Worm (Caenorhabditis elegans) whole organism, early embryonic: ENCODE data around the gene nas-11.

Experiments
- F13C5.2 ChIP-seq: sonication (generic microtip); optimal IDR thresholded peaks from 2 replicates; lab custom pipeline; 2017; ENCODE audit warnings: mild to moderate bottlenecking, missing genetic modification characterization, inconsistent platforms, missing compliant biosample characterization
- ama-1 ChIP-seq: fragments of 150-350 bp; optimal IDR thresholded peaks from 2 replicates; lab custom pipeline; 2014
- ceh-13 ChIP-seq: fragments of 200-800 bp; sonication (Bioruptor generic); optimal IDR thresholded peaks from 2 replicates; lab custom pipeline; 2018; ENCODE audit warnings: mild to moderate bottlenecking, missing genetic modification characterization, missing compliant biosample characterization
- ceh-36 ChIP-seq: sonication (generic microtip); optimal IDR thresholded peaks from 2 replicates; lab custom pipeline; 2016; ENCODE audit warnings: missing genetic modification characterization, inconsistent platforms, missing compliant biosample characterization
- hmbx-1 ChIP-seq: sonication (generic microtip); optimal IDR thresholded peaks from 2 replicates; lab custom pipeline; 2016; ENCODE audit warnings: mild to moderate bottlenecking, missing genetic modification characterization, missing compliant biosample characterization
- hnd-1 ChIP-seq: sonication (generic microtip); optimal IDR thresholded peaks from 2 replicates; lab custom pipeline; 2016; ENCODE audit warnings: missing genetic modification characterization, missing compliant biosample characterization
- scrt-1 ChIP-seq: fragments of 200-800 bp; sonication (Bioruptor generic); IDR thresholded peaks from 2 replicates; pipeline ENCODE4 v1.3.6; 2022; ENCODE audit warnings: missing genetic modification characterization, missing compliant biosample characterization
- tbx-11 ChIP-seq: fragments of 200-800 bp; sonication (Bioruptor generic); IDR thresholded peaks from 2 replicates; pipeline ENCODE4 v1.3.6; 2022; ENCODE audit warnings: missing genetic modification characterization, missing compliant biosample characterization
- tbx-37 ChIP-seq: fragments of 200-800 bp; sonication (Bioruptor generic); conservative IDR thresholded peaks from 2 replicates; pipeline ENCODE4 v1.3.6; 2022; ENCODE audit warnings: missing genetic modification reagents, missing genetic modification characterization, missing compliant biosample characterization
- tra-4 ChIP-seq: sonication (generic microtip); optimal IDR thresholded peaks from 2 replicates; lab custom pipeline; 2017; ENCODE audit warnings: missing genetic modification characterization, missing compliant biosample characterization

DNA sequence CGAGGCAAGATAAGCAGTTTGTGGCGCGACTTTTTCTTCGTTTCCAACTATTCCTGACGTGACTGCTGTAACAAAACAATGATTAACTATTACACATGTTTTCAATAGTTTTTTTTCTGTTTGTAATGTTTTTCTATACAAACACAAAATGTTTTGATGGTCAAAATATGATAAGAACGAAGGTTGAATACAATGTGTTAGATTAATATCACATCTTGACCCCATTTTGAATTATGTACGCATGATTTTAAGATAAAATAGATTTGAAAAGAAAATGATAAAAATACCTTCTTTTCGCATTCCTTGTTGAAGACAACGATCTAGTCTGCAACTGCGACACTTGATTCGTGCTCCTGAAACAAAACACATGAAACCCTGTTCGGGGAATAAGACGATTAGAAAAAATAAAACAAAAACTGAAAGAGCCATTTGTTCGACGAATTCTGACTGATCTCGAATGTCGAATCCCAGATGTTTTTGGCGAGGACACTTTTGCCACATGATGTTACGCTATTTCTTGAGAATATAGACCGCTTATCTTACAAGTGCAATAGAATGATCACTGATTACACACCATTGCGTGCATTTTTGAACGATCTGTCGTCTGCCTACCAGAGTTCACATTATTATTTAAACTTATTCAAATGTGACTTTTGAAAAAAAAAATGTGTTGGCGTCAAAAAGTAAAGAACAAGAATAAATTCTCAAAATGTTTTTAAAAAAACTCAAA, 48.1 kb upstream of the nas-11 start:
- TF ChIP-seq tra-4 (tag; lab: Kevin White, UChicago) (no peak), ama-1 (lab: Kevin White, UChicago) (no peak), ceh-13 (GFP tag; lab: Kevin White, UChicago) (no peak), hnd-1 (tag; lab: Kevin White, UChicago) (no peak), scrt-1 (GFP tag; lab: Robert Waterston, UW) (no peak), hmbx-1 (tag; lab: Kevin White, UChicago) (no peak), F13C5.2 (tag; lab: Kevin White, UChicago) (no peak), ceh-36 (no peak), tbx-37 (GFP tag; lab: Robert Waterston, UW) (no peak), tbx-11 (GFP tag; lab: Robert Waterston, UW) (no peak)
